Worm (Caenorhabditis elegans) whole organism, late embryonic: ENCODE measurements around the gene B0496.2.

Experiments used
- C38D4.7 ChIP-seq: fragments of 200-800 bp; sonication (Bioruptor generic); optimal IDR thresholded peaks from 2 replicates; lab custom pipeline; 2018; ENCODE audit warnings: mild to moderate bottlenecking, missing genetic modification characterization, moderate library complexity, missing compliant biosample characterization
- ahr-1 ChIP-seq: sonication (generic microtip); optimal IDR thresholded peaks from 2 replicates; lab custom pipeline; 2016; ENCODE audit warnings: missing genetic modification characterization, missing compliant biosample characterization
- ceh-14 ChIP-seq: sonication (generic microtip); optimal IDR thresholded peaks from 2 replicates; lab custom pipeline; 2016; ENCODE audit warnings: missing genotype, missing genetic modification characterization, missing compliant biosample characterization
- fkh-10 ChIP-seq: fragments of 150-350 bp; optimal IDR thresholded peaks from 2 replicates; lab custom pipeline; 2014; ENCODE audit warnings: missing biosample characterization, missing genetic modification reagents, missing genetic modification characterization
- nfya-1 ChIP-seq: sonication (generic microtip); optimal IDR thresholded peaks from 2 replicates; lab custom pipeline; 2017; ENCODE audit warnings: missing genetic modification characterization, mild to moderate bottlenecking, missing compliant biosample characterization, antibody characterized with exemption, moderate library complexity
- nhr-11 ChIP-seq: fragments of 150-350 bp; optimal IDR thresholded peaks from 2 replicates; lab custom pipeline; 2014; ENCODE audit warnings: missing biosample characterization, missing genetic modification characterization
- npax-4 ChIP-seq: sonication (generic microtip); optimal IDR thresholded peaks from 2 replicates; lab custom pipeline; 2016; ENCODE audit warnings: missing genetic modification characterization, missing compliant biosample characterization
- sox-2 ChIP-seq: fragments of 200-800 bp; sonication (Bioruptor generic); IDR thresholded peaks from 2 replicates; pipeline ENCODE4 v1.3.6; 2022; ENCODE audit warnings: missing genetic modification reagents, missing genetic modification characterization, missing compliant biosample characterization
- sox-4 ChIP-seq: sonication (generic microtip); optimal IDR thresholded peaks from 2 replicates; lab custom pipeline; 2017; ENCODE audit warnings: mild to moderate bottlenecking, missing genetic modification characterization, inconsistent platforms, missing compliant biosample characterization
- syd-9 ChIP-seq: sonication (generic microtip); optimal IDR thresholded peaks from 2 replicates; lab custom pipeline; 2016; ENCODE audit warnings: mild to moderate bottlenecking, missing genetic modification characterization, moderate library complexity, missing compliant biosample characterization

DNA sequence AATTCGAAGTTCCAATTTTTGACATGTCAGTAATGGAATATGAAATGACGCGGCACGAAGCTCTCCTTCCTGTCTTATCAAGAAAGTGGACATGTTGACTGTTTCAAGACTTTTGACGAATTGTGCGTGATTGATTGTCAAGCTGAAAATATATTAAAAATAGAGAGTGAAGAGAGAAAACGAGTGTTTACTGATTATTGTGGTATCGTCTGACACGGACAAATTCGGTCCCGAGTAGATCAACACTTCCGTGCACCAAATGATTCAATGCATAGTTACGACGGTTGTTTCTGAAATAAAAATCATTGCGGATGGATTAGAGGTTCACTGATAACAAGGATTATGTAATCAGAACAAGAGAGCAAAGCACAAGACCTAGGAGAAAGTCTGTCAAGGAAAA lies 19.5 kb downstream of the B0496.2 start:
- TF ChIP-seq npax-4 (tag; lab: Kevin White, UChicago) (no peak), syd-9 (tag; lab: Kevin White, UChicago) (no peak), C38D4.7 (GFP tag; lab: Kevin White, UChicago) (no peak), ahr-1 (tag; lab: Kevin White, UChicago) (no peak), nfya-1 (no peak), nhr-11 (no peak), fkh-10 (no peak), ceh-14 (no peak), sox-4 (tag; lab: Kevin White, UChicago) (no peak), sox-2 (GFP tag; lab: Robert Waterston, UW) (no peak)
